Worm (Caenorhabditis elegans): ENCODE results near the gene Y46G5A.34.

Gene Y46G5A.34

ce11 chrII:12823437-12823836, 47.0 kb downstream of the Y46G5A.34 start, which contains the start of gene Y46G5A.36:
TSS of gene Y46G5A.36 (plus strand) at chrII:12823679.
- TF ChIP-seq ztf-23 (GFP tag; IDR thresholded peaks at IDR 0.05) = no peak

- TF ChIP-seq T22C8.4 (GFP tag; IDR thresholded peaks at IDR 0.05) (no peak), ztf-29 (GFP tag; IDR thresholded peaks at IDR 0.05) (peak; percentile 42; the same call in 1 of the 2 replicates)
These were observed 48.0 kb downstream of the Y46G5A.34 start for ce11 chrII:12824463-12824862.

ce11 chrII:12826752-12827151, 50.3 kb downstream of the Y46G5A.34 start, which contains the start of gene Y46G5A.38:
TSS of gene Y46G5A.38 (plus strand) at chrII:12827052.
- TF ChIP-seq cog-1 (tag; optimal IDR thresholded peaks at IDR 0.05) (no peak), flt-1 (GFP tag; IDR thresholded peaks at IDR 0.05) (no peak), ztf-29 (GFP tag; IDR thresholded peaks at IDR 0.05) (no peak), med-1 (GFP tag; optimal IDR thresholded peaks at IDR 0.05; ENCODE audit: insufficient read depth) (no peak), tab-1 (GFP tag; IDR thresholded peaks at IDR 0.05) (no peak), ref-1 (GFP tag; conservative IDR thresholded peaks at IDR 0.05) (no peak), ztf-23 (GFP tag; IDR thresholded peaks at IDR 0.05) (no peak), T22C8.4 (GFP tag; IDR thresholded peaks at IDR 0.05) (no peak), klf-2 (GFP tag; conservative IDR thresholded peaks at IDR 0.05) (no peak)

- TF ChIP-seq ztf-29 (GFP tag; IDR thresholded peaks at IDR 0.05) = no peak
- no peak for TF ChIP-seq ref-1 (GFP tag; conservative IDR thresholded peaks at IDR 0.05)
- no peak for TF ChIP-seq ztf-23 (GFP tag; IDR thresholded peaks at IDR 0.05)
- TF ChIP-seq flt-1 (GFP tag; IDR thresholded peaks at IDR 0.05) = no peak
- no peak for TF ChIP-seq T22C8.4 (GFP tag; IDR thresholded peaks at IDR 0.05)
- no peak for TF ChIP-seq med-1 (GFP tag; optimal IDR thresholded peaks at IDR 0.05; ENCODE audit: insufficient read depth)
- no peak for TF ChIP-seq cog-1 (tag; optimal IDR thresholded peaks at IDR 0.05)
- TF ChIP-seq tab-1 (GFP tag; IDR thresholded peaks at IDR 0.05) = no peak
- no peak for TF ChIP-seq klf-2 (GFP tag; conservative IDR thresholded peaks at IDR 0.05)
These were observed 52.4 kb downstream of the Y46G5A.34 start, which contains the start of gene Y46G5A.23 for ce11 chrII:12828863-12829262. TSS of gene Y46G5A.23 (minus strand) at chrII:12828963.

- TF ChIP-seq cog-1 (tag; optimal IDR thresholded peaks at IDR 0.05) (no peak), flt-1 (GFP tag; IDR thresholded peaks at IDR 0.05) (no peak), med-1 (GFP tag; optimal IDR thresholded peaks at IDR 0.05; ENCODE audit: insufficient read depth) (no peak), ztf-29 (GFP tag; IDR thresholded peaks at IDR 0.05) (no peak), T22C8.4 (GFP tag; IDR thresholded peaks at IDR 0.05) (no peak), ref-1 (GFP tag; conservative IDR thresholded peaks at IDR 0.05) (no peak), tab-1 (GFP tag; IDR thresholded peaks at IDR 0.05) (no peak), klf-2 (GFP tag; conservative IDR thresholded peaks at IDR 0.05) (no peak), ztf-23 (GFP tag; IDR thresholded peaks at IDR 0.05) (no peak)
These were observed 53.9 kb downstream of the Y46G5A.34 start, which contains the start of gene bcmo-1 for ce11 chrII:12830347-12830746. TSS of gene bcmo-1 (plus strand) at chrII:12830676.
